Worm (Caenorhabditis elegans) whole organism, mixed stage, embryonic: ENCODE data around the gene T07E3.2.

Experiments
- ces-1 ChIP-seq: fragments of 150-350 bp; optimal IDR thresholded peaks from 2 replicates; lab custom pipeline; 2014; ENCODE audit warnings: missing biosample characterization, missing genetic modification reagents, missing genetic modification characterization
- drap-1 ChIP-seq: fragments of 200-800 bp; sonication (Bioruptor generic); optimal IDR thresholded peaks from 3 replicates; lab custom pipeline; 2018; ENCODE audit warnings: mild to moderate bottlenecking, missing genetic modification characterization, missing compliant biosample characterization
- lin-13 ChIP-seq: fragments of 150-350 bp; optimal IDR thresholded peaks from 2 replicates; lab custom pipeline; 2014; ENCODE audit warnings: missing biosample characterization, missing genetic modification characterization
- mab-5 ChIP-seq: fragments of 150-350 bp; optimal IDR thresholded peaks from 2 replicates; lab custom pipeline; 2014; ENCODE audit warnings: missing biosample characterization, missing genetic modification characterization
- mep-1 ChIP-seq: fragments of 150-350 bp; optimal IDR thresholded peaks from 2 replicates; lab custom pipeline; 2017; ENCODE audit warnings: missing biosample characterization, missing genetic modification reagents, missing genetic modification characterization, inconsistent platforms
- mls-2 ChIP-seq: sonication (generic microtip); optimal IDR thresholded peaks from 2 replicates; lab custom pipeline; 2016; ENCODE audit warnings: mild to moderate bottlenecking, missing genetic modification characterization, moderate library complexity, missing compliant biosample characterization
- nhr-12 ChIP-seq: fragments of 150-350 bp; optimal IDR thresholded peaks from 2 replicates; lab custom pipeline; 2014; ENCODE audit warnings: missing biosample characterization, missing genetic modification characterization
- nhr-237 ChIP-seq: fragments of 150-350 bp; optimal IDR thresholded peaks from 2 replicates; lab custom pipeline; 2014; ENCODE audit warnings: missing biosample characterization, missing genetic modification characterization
- pha-4 ChIP-seq: fragments of 150-350 bp; optimal IDR thresholded peaks from 2 replicates; lab custom pipeline; 2018; ENCODE audit warnings: missing biosample characterization, missing genetic modification reagents, missing genetic modification characterization

ce11 chrIII:6895677-6896076, 10.8 kb upstream of the T07E3.2 start:
- TF ChIP-seq lin-13 (tag; lab: Kevin White, UChicago) (no peak), nhr-12 (tag; lab: Kevin White, UChicago) (no peak), ces-1 (GFP tag; lab: Kevin White, UChicago) (no peak), mep-1 (no peak), drap-1 (no peak), nhr-237 (no peak), pha-4 (tag; lab: Kevin White, UChicago) (no peak), mab-5 (tag; lab: Kevin White, UChicago) (no peak), mls-2 (tag; lab: Kevin White, UChicago) (no peak)
